Fruit fly (Drosophila melanogaster): ENCODE data around the gene CG5897.

The CG5897 gene

DNA sequence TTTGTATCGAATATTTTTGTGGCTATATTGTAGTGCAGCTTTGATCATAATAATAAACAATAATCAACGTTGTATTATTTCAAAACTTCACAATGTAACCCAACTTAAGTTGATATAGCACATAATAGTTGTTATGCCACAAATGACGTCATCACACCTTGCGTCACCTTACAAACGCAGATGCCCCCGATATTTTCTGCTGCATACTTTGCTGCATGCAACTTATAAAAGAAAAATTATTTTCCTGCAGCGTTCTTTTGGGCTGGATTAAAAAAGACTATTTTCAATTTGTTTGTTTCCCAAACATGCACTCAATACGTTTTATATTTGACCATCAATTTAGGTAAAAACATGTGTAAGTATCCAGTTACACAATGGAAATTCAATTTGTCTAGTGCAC lies 29.4 kb upstream of the CG5897 start (continued):
- TF ChIP-seq CG12391 (tag; optimal IDR thresholded peaks at IDR 0.05) = no peak
- peak; percentile 24 for TF ChIP-seq CG1603 (tag; optimal IDR thresholded peaks at IDR 0.05)
- TF ChIP-seq NfI (GFP tag; optimal IDR thresholded peaks at IDR 0.05) = no peak
- TF ChIP-seq CG16863 (GFP tag; optimal IDR thresholded peaks at IDR 0.05) = no peak
- no peak for TF ChIP-seq bab2 (GFP tag; optimal IDR thresholded peaks at IDR 0.05)
- no peak for TF ChIP-seq knrl (GFP tag; IDR thresholded peaks at IDR 0.05; ENCODE audit: partially characterized antibody)
- TF ChIP-seq luna (GFP tag; optimal IDR thresholded peaks at IDR 0.05) = no peak

- TF ChIP-seq stwl (tag; optimal IDR thresholded peaks at IDR 0.05) = no peak
- TF ChIP-seq CG1602 (GFP tag; optimal IDR thresholded peaks at IDR 0.05) = no peak
- peak; percentile 36; the same call in 1 of the 2 replicates for TF ChIP-seq CG31441 (GFP tag; IDR thresholded peaks at IDR 0.05)
- no peak for TF ChIP-seq HLH3B (GFP tag; IDR thresholded peaks at IDR 0.05)
- no peak for TF ChIP-seq BEAF-32 (GFP tag; optimal IDR thresholded peaks at IDR 0.05)
- TF ChIP-seq H15 (GFP tag; IDR thresholded peaks at IDR 0.05) = 0 out of 3 replicates have a peak, but pooled peaks have one; percentile 30
- no peak for TF ChIP-seq corto (GFP tag; optimal IDR thresholded peaks at IDR 0.05)
- TF ChIP-seq lola (GFP tag; optimal IDR thresholded peaks at IDR 0.05) = no peak
- TF ChIP-seq CTCF (GFP tag; optimal IDR thresholded peaks at IDR 0.05) = no peak
- no peak for TF ChIP-seq lilli (GFP tag; optimal IDR thresholded peaks at IDR 0.05)
- no peak for TF ChIP-seq Optix (GFP tag; IDR thresholded peaks at IDR 0.05)
- TF ChIP-seq hth (optimal IDR thresholded peaks at IDR 0.05) = no peak
- peak; percentile 39 for TF ChIP-seq CG2678 (tag; optimal IDR thresholded peaks at IDR 0.05)
- TF ChIP-seq insv (GFP tag; optimal IDR thresholded peaks at IDR 0.05) = no peak
- no peak for TF ChIP-seq CG10274 (GFP tag; optimal IDR thresholded peaks at IDR 0.05)
- TF ChIP-seq Pdp1 (GFP tag; optimal IDR thresholded peaks at IDR 0.05) = no peak
- peak; percentile 58 for TF ChIP-seq lab (GFP tag; optimal IDR thresholded peaks at IDR 0.05)
- TF ChIP-seq NC2α (GFP tag; optimal IDR thresholded peaks at IDR 0.05) = no peak
- TF ChIP-seq twi (tag; optimal IDR thresholded peaks at IDR 0.05) = no peak
- TF ChIP-seq CG7556 (GFP tag; optimal IDR thresholded peaks at IDR 0.05) = peak; percentile 17
- TF ChIP-seq tap (tag; optimal IDR thresholded peaks at IDR 0.05) = peak; percentile 21
- no peak for TF ChIP-seq jing (GFP tag; optimal IDR thresholded peaks at IDR 0.05)
- TF ChIP-seq ranshi (GFP tag; IDR thresholded peaks at IDR 0.05) = peak; percentile 55; the same call in 1 of the 2 replicates
- no peak for TF ChIP-seq CG4730 (GFP tag; IDR thresholded peaks at IDR 0.05)
- no peak for TF ChIP-seq Ravus (GFP tag; IDR thresholded peaks at IDR 0.05)
- TF ChIP-seq tin (GFP tag; optimal IDR thresholded peaks at IDR 0.05) = no peak
- TF ChIP-seq Sox100B (GFP tag; optimal IDR thresholded peaks at IDR 0.05) = peak; percentile 3
- peak; percentile 38 for TF ChIP-seq Meics (GFP tag; optimal IDR thresholded peaks at IDR 0.05)
- TF ChIP-seq jigr1 (GFP tag; IDR thresholded peaks at IDR 0.05) = no peak
- TF ChIP-seq unpg (GFP tag; optimal IDR thresholded peaks at IDR 0.05) = no peak
- TF ChIP-seq ssp (GFP tag; IDR thresholded peaks at IDR 0.05) = 0 out of 2 replicates have a peak, but pooled peaks have one; percentile 15
- TF ChIP-seq cg (GFP tag; optimal IDR thresholded peaks at IDR 0.05) = no peak
- 0 out of 2 replicates have a peak, but pooled peaks have one; percentile 5 for TF ChIP-seq lmd (GFP tag; IDR thresholded peaks at IDR 0.05)
- no peak for TF ChIP-seq tio (GFP tag; optimal IDR thresholded peaks at IDR 0.05)
- TF ChIP-seq nerfin-1 (tag; optimal IDR thresholded peaks at IDR 0.05) = no peak
- TF ChIP-seq Ptx1 (GFP tag; IDR thresholded peaks at IDR 0.05) = peak; percentile 52; the same call in 1 of the 2 replicates
- no peak for TF ChIP-seq al (GFP tag; IDR thresholded peaks at IDR 0.05)
- no peak for TF ChIP-seq Rfx (GFP tag; IDR thresholded peaks at IDR 0.05)
- TF ChIP-seq zen (tag; optimal IDR thresholded peaks at IDR 0.05) = no peak
- TF ChIP-seq Fer1 (GFP tag; optimal IDR thresholded peaks at IDR 0.05) = peak; percentile 29
- no peak for TF ChIP-seq CG14965 (GFP tag; optimal IDR thresholded peaks at IDR 0.05; ENCODE audit: borderline replicate concordance)
- peak; percentile 66 for TF ChIP-seq sens (GFP tag)
- peak in 1 of 2 experiments; percentile 5 for TF ChIP-seq Hr51 (GFP tag; optimal IDR thresholded peaks at IDR 0.05)
These were observed 7.9 kb upstream of the CG5897 start for dm6 chr3L:11896756-11897155.
